Worm (Caenorhabditis elegans) whole organism, mixed stage, embryonic: ENCODE measurements around the gene gck-4.

Experiments
- nhr-12 ChIP-seq: fragments of 150-350 bp; optimal IDR thresholded peaks from 2 replicates; lab custom pipeline; 2014; ENCODE audit warnings: missing biosample characterization, missing genetic modification characterization
- unc-62 ChIP-seq: fragments of 150-350 bp; optimal IDR thresholded peaks from 2 replicates; lab custom pipeline; 2014; ENCODE audit warnings: missing biosample characterization, missing genetic modification reagents, missing genetic modification characterization

DNA sequence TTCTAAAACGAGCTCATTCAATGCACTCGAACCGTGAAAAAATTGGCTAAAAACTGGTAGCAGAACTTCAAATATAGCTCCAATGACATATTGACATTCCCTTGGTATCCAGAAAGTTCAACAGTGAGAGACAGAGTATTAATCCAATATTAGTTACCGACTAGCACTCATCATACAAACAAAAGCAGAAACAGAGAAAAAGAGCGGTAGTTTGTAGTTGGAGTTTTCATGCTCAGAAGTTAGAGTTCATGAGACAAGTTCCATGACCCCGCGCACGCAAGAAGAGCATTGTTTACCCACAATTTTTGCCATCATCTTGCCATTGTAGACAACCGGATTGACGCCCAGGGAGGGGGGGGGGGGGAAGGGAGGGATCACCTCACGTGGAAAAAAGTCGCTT lies 22.7 kb upstream of the gck-4 start:
- no peak for TF ChIP-seq nhr-12 (tag; lab: Kevin White, UChicago)
- no peak for TF ChIP-seq unc-62 (GFP tag; lab: Kevin White, UChicago)
